Worm (Caenorhabditis elegans): ENCODE measurements around the gene C55A6.3.

C55A6.3 gene

DNA sequence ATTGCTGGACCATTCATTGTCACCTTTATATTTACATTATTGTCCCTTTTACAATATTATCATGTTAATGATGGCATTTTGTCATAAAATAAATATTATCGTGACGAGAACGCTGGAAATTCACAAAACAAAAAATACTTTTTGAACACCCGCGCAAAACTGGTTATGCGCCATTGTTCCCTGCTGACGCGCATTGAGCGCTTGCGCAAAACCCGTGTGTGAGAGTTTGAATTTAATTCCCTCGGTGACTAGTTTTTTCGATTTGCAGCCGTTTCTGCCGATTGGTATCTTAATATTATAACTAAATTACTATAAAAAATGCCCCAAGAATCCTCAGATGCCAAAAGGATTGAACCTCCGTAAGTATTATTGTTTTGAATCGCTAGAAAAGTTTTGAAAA lies 8.1 kb upstream of the C55A6.3 start, which contains the start of gene pafo-1 (continued):
- no peak for TF ChIP-seq mel-28 (tag; optimal IDR thresholded peaks at IDR 0.05; ENCODE audit: borderline replicate concordance)
- no peak for TF ChIP-seq dpff-1 (tag; optimal IDR thresholded peaks at IDR 0.05)
- TF ChIP-seq nfya-1 (tag; optimal IDR thresholded peaks at IDR 0.05; ENCODE audit: borderline replicate concordance, insufficient read depth): no peak
- no peak for TF ChIP-seq aptf-2 (GFP tag; conservative IDR thresholded peaks at IDR 0.05)
- 0 out of 2 replicates have a peak, but pooled peaks have one; percentile 12 for TF ChIP-seq Y67H2A.10 (GFP tag; conservative IDR thresholded peaks at IDR 0.05)
- TF ChIP-seq tbp1 (GFP tag; optimal IDR thresholded peaks at IDR 0.05): peak; percentile 66
- no peak for TF ChIP-seq bed-2 (GFP tag; IDR thresholded peaks at IDR 0.05)
- TF ChIP-seq somi-1 (GFP tag; optimal IDR thresholded peaks at IDR 0.05): peak; percentile 23
- peak; percentile 92 for TF ChIP-seq B0336.3 (GFP tag; IDR thresholded peaks at IDR 0.05)
- TF ChIP-seq F52B5.7 (tag; optimal IDR thresholded peaks at IDR 0.05): no peak
- TF ChIP-seq egl-44 (GFP tag; IDR thresholded peaks at IDR 0.05): no peak
- TF ChIP-seq egl-18 (GFP tag; IDR thresholded peaks at IDR 0.05): no peak
- TF ChIP-seq hlh-26 (GFP tag; conservative IDR thresholded peaks at IDR 0.05): no peak
- peak; percentile 14 for TF ChIP-seq B0261.1 (tag; optimal IDR thresholded peaks at IDR 0.05)
- peak; percentile 62; the same call in 1 of the 2 replicates for TF ChIP-seq attf-3 (GFP tag; conservative IDR thresholded peaks at IDR 0.05)
- TF ChIP-seq lsl-1 (GFP tag; optimal IDR thresholded peaks at IDR 0.05): peak; percentile 72
- no peak for TF ChIP-seq die-1 (tag; optimal IDR thresholded peaks at IDR 0.05)
- TF ChIP-seq attf-6 (GFP tag; IDR thresholded peaks at IDR 0.05): peak; percentile 54; the same call in 1 of the 2 replicates
- TF ChIP-seq ceh-91 (GFP tag; IDR thresholded peaks at IDR 0.05): peak; percentile 35; the same call in 1 of the 2 replicates
- peak; percentile 91 for TF ChIP-seq mcd-1 (GFP tag; IDR thresholded peaks at IDR 0.05)
- peak; percentile 76 for TF ChIP-seq tlf-1 (GFP tag; optimal IDR thresholded peaks at IDR 0.05)
- TF ChIP-seq C06A6.2 (GFP tag; conservative IDR thresholded peaks at IDR 0.05): peak; percentile 78
- peak; percentile 42 for TF ChIP-seq atf-7 (tag; optimal IDR thresholded peaks at IDR 0.05)
- no peak for TF ChIP-seq hsf-1 (GFP tag; IDR thresholded peaks at IDR 0.05)
- peak; percentile 21 for TF ChIP-seq athp-1 (tag; optimal IDR thresholded peaks at IDR 0.05)
- TF ChIP-seq lag-1 (GFP tag; IDR thresholded peaks at IDR 0.05): no peak
- peak; percentile 91 for TF ChIP-seq Y53G8AR.9 (GFP tag; conservative IDR thresholded peaks at IDR 0.05)
- peak; percentile 16 for TF ChIP-seq pha-4 (tag; optimal IDR thresholded peaks at IDR 0.05)
- peak; percentile 57 for TF ChIP-seq unc-130 (GFP tag; optimal IDR thresholded peaks at IDR 0.05)
- peak; percentile 64; the same call in 1 of the 2 replicates for TF ChIP-seq let-526 (GFP tag; IDR thresholded peaks at IDR 0.05)
- no peak for TF ChIP-seq cebp-1 (GFP tag; IDR thresholded peaks at IDR 0.05)
- no peak for TF ChIP-seq cebp-1 (tag; optimal IDR thresholded peaks at IDR 0.05)
- no peak for TF ChIP-seq madf-10 (tag; optimal IDR thresholded peaks at IDR 0.05)
- no peak for TF ChIP-seq ccch-3 (GFP tag; optimal IDR thresholded peaks at IDR 0.05)
- no peak for TF ChIP-seq Y53F4B.3 (GFP tag; IDR thresholded peaks at IDR 0.05)
- TF ChIP-seq madf-3 (GFP tag; IDR thresholded peaks at IDR 0.05): peak; percentile 76; the same call in 1 of the 2 replicates
- TF ChIP-seq dox-1 (GFP tag; IDR thresholded peaks at IDR 0.05): peak; percentile 95
- TF ChIP-seq ztf-28 (GFP tag; IDR thresholded peaks at IDR 0.05): no peak
- peak; percentile 7 for TF ChIP-seq chd-7 (tag; optimal IDR thresholded peaks at IDR 0.05)
- TF ChIP-seq nhr-27 (tag; optimal IDR thresholded peaks at IDR 0.05): no peak
- TF ChIP-seq mes-4 (tag; optimal IDR thresholded peaks at IDR 0.05): no peak
- TF ChIP-seq F57A8.1 (GFP tag; optimal IDR thresholded peaks at IDR 0.05): no peak
- TF ChIP-seq rec-8 (tag; optimal IDR thresholded peaks at IDR 0.05): no peak
- TF ChIP-seq let-607 (tag; optimal IDR thresholded peaks at IDR 0.05): peak in 1 of 2 experiments; percentile 16
- TF ChIP-seq F22D6.2 (tag; optimal IDR thresholded peaks at IDR 0.05): peak; percentile 45
- no peak for TF ChIP-seq sea-2 (GFP tag; IDR thresholded peaks at IDR 0.05)
- no peak for TF ChIP-seq ceh-79 (tag; optimal IDR thresholded peaks at IDR 0.05)
- no peak for TF ChIP-seq ets-4 (GFP tag; optimal IDR thresholded peaks at IDR 0.05)
- TF ChIP-seq K12H6.12 (tag; optimal IDR thresholded peaks at IDR 0.05): peak; percentile 42
